Fruit fly (Drosophila melanogaster) whole organism, adult: ENCODE results near the gene Ir21a.

Experiments
- CG11617 ChIP-seq: fragments of 200-800 bp; sonication (Bioruptor generic); optimal IDR thresholded peaks from 2 replicates; lab custom pipeline; 2017; ENCODE audit warnings: mild to moderate bottlenecking, missing biosample characterization, missing genetic modification reagents, missing genetic modification characterization
- CG12768 ChIP-seq: fragments of 200-800 bp; sonication (Bioruptor generic); optimal IDR thresholded peaks from 2 replicates; lab custom pipeline; 2017; ENCODE audit warnings: missing biosample characterization, missing genetic modification characterization, mild to moderate bottlenecking, moderate library complexity, missing genetic modification reagents
- CG14711 ChIP-seq: fragments of 200-800 bp; sonication (Bioruptor generic); optimal IDR thresholded peaks from 2 replicates; lab custom pipeline; 2018; ENCODE audit warnings: missing biosample characterization, mild to moderate bottlenecking, missing genetic modification characterization, moderate library complexity
- CG1620 ChIP-seq: fragments of 200-800 bp; sonication (Bioruptor generic); optimal IDR thresholded peaks from 2 replicates; lab custom pipeline; 2016; ENCODE audit warnings: missing biosample characterization, missing genetic modification characterization
- CG33017 ChIP-seq: fragments of 200-800 bp; sonication (Bioruptor generic); optimal IDR thresholded peaks from 2 replicates; lab custom pipeline; 2018; ENCODE audit warnings: missing biosample characterization, mild to moderate bottlenecking, missing genetic modification characterization, moderate library complexity
- CG5204 ChIP-seq: fragments of 200-800 bp; sonication (Bioruptor generic); optimal IDR thresholded peaks from 2 replicates; lab custom pipeline; 2016; ENCODE audit warnings: missing biosample characterization, missing genetic modification characterization
- CG7045 ChIP-seq: fragments of 200-800 bp; sonication (Bioruptor generic); optimal IDR thresholded peaks from 2 replicates; lab custom pipeline; 2017; ENCODE audit warnings: missing biosample characterization, mild to moderate bottlenecking, missing genetic modification characterization
- CG7101 ChIP-seq: fragments of 200-800 bp; sonication (Bioruptor generic); optimal IDR thresholded peaks from 2 replicates; lab custom pipeline; 2018; ENCODE audit warnings: missing biosample characterization, mild to moderate bottlenecking, missing genetic modification characterization, moderate library complexity
- Clk ChIP-seq: fragments of 200-800 bp; sonication (Bioruptor generic); optimal IDR thresholded peaks from 2 replicates; lab custom pipeline; 2017; ENCODE audit warnings: missing biosample characterization, missing genetic modification characterization
- Crg-1 ChIP-seq: fragments of 200-800 bp; sonication (Bioruptor generic); optimal IDR thresholded peaks from 2 replicates; lab custom pipeline; 2016; ENCODE audit warnings: missing biosample characterization, missing genetic modification characterization
- Hr96 ChIP-seq: fragments of 200-800 bp; sonication (Bioruptor generic); optimal IDR thresholded peaks from 2 replicates; lab custom pipeline; 2016; ENCODE audit warnings: missing biosample characterization, missing genetic modification characterization
- Mnt ChIP-seq: fragments of 200-800 bp; sonication (Bioruptor generic); optimal IDR thresholded peaks from 2 replicates; lab custom pipeline; 2016; ENCODE audit warnings: missing biosample characterization, mild to moderate bottlenecking, missing genetic modification characterization
- bab1 ChIP-seq: fragments of 200-800 bp; sonication (Bioruptor generic); optimal IDR thresholded peaks from 3 replicates; lab custom pipeline; 2019; ENCODE audit warnings: missing biosample characterization, mild to moderate bottlenecking, missing genetic modification characterization, moderate library complexity
- cic ChIP-seq: fragments of 200-800 bp; sonication (Bioruptor generic); optimal IDR thresholded peaks from 2 replicates; lab custom pipeline; 2017; ENCODE audit warnings: missing biosample characterization, mild to moderate bottlenecking, missing genetic modification characterization, moderate library complexity
- cnc ChIP-seq, 2 experiments: fragments of >200 bp; optimal IDR thresholded peaks; 2 replicates each; lab custom pipeline; 2017
- kay ChIP-seq: fragments of 200-800 bp; sonication (Bioruptor generic); peaks from one replicate; lab custom pipeline; 2016; ENCODE audit warnings: missing biosample characterization, missing genetic modification characterization, borderline replicate concordance
- ovo ChIP-seq: fragments of 200-800 bp; sonication (Bioruptor generic); optimal IDR thresholded peaks from 2 replicates; lab custom pipeline; 2016; ENCODE audit warnings: missing biosample characterization, missing genetic modification characterization
- pad ChIP-seq: fragments of 200-800 bp; sonication (Bioruptor generic); optimal IDR thresholded peaks from 3 replicates; lab custom pipeline; 2017; ENCODE audit warnings: missing biosample characterization, missing genetic modification characterization, mild to moderate bottlenecking, moderate library complexity, missing genetic modification reagents
- tj ChIP-seq: fragments of 200-800 bp; sonication (Bioruptor generic); optimal IDR thresholded peaks from 3 replicates; lab custom pipeline; 2017; ENCODE audit warnings: missing biosample characterization, mild to moderate bottlenecking, missing genetic modification characterization, moderate library complexity
- toe ChIP-seq: fragments of 200-800 bp; sonication (Bioruptor generic); optimal IDR thresholded peaks from 2 replicates; lab custom pipeline; 2016; ENCODE audit warnings: missing biosample characterization, missing genetic modification characterization

Gene Ir21a

dm6 chr2L:69560-69959 lies 44.6 kb upstream of the Ir21a start:
- TF ChIP-seq Mnt (GFP tag; lab: Kevin White, UChicago) (no peak), toe (GFP tag; lab: Kevin White, UChicago) (no peak), kay (GFP tag; lab: Kevin White, UChicago) (peak; percentile 46)

DNA sequence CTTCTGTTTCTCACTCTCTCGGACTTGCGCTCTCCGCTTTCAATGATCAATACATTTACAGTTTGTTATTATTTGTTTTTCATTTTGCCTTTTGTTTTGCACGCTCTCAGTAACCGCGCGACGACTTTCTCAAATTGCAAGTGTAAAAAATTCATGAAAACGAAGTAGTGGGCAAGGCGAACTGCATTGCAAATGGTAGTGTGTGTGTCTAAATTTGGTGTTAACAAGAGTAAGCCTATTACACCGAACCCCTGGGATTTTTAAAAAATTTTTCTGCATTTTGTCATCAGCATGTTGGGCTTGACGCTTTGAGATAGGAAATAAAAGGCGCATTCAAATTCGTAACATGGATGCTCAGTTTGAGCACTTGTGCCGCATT lies 42.3 kb upstream of the Ir21a start:
- TF ChIP-seq Hr96 (GFP tag; lab: Kevin White, UChicago), result no peak
- peak; percentile 45 for TF ChIP-seq kay (GFP tag; lab: Kevin White, UChicago)
- TF ChIP-seq CG14711 (tag; lab: Kevin White, UChicago), result no peak
- peak; percentile 11 for TF ChIP-seq cic (GFP tag; lab: Kevin White, UChicago)
- no peak for TF ChIP-seq CG1620 (GFP tag; lab: Kevin White, UChicago)
- TF ChIP-seq CG11617 (GFP tag; lab: Kevin White, UChicago), result no peak
- TF ChIP-seq CG12768 (GFP tag; lab: Kevin White, UChicago), result no peak

- TF ChIP-seq tj (GFP tag; lab: Kevin White, UChicago), result peak; percentile 70
- TF ChIP-seq pad, result peak; percentile 44
- peak; percentile 29 for TF ChIP-seq CG7045
- peak; percentile 71 for TF ChIP-seq cic (GFP tag; lab: Kevin White, UChicago)
- TF ChIP-seq CG7101 (tag; lab: Kevin White, UChicago), result peak; percentile 22
- no peak for TF ChIP-seq Hr96 (GFP tag; lab: Kevin White, UChicago)
- TF ChIP-seq CG5204 (GFP tag; lab: Kevin White, UChicago), result no peak
- no peak for TF ChIP-seq CG14711 (tag; lab: Kevin White, UChicago)
- TF ChIP-seq CG12768 (GFP tag; lab: Kevin White, UChicago), result peak; percentile 37
- peak; percentile 37 for TF ChIP-seq kay (GFP tag; lab: Kevin White, UChicago)
- no peak for TF ChIP-seq CG33017
- TF ChIP-seq Mnt (GFP tag; lab: Kevin White, UChicago), result peak; percentile 30
- no peak for TF ChIP-seq Clk (GFP tag; lab: Kevin White, UChicago)
- no peak for TF ChIP-seq toe (GFP tag; lab: Kevin White, UChicago)
- TF ChIP-seq CG1620 (GFP tag; lab: Kevin White, UChicago), result peak; percentile 19
- peak; percentile 68 for TF ChIP-seq CG11617 (GFP tag; lab: Kevin White, UChicago)
- TF ChIP-seq cnc (optimal IDR thresholded peaks at IDR 0.05; lab: Kevin White, UChicago), result no peak
- TF ChIP-seq Crg-1 (GFP tag; lab: Kevin White, UChicago), result no peak
- peak; percentile 19 for TF ChIP-seq ovo
These were observed 41.7 kb upstream of the Ir21a start, which contains the start of gene dbr for dm6 chr2L:66369-67278. Gene dbr, plus strand, starts transcription at chr2L:66482.

DNA sequence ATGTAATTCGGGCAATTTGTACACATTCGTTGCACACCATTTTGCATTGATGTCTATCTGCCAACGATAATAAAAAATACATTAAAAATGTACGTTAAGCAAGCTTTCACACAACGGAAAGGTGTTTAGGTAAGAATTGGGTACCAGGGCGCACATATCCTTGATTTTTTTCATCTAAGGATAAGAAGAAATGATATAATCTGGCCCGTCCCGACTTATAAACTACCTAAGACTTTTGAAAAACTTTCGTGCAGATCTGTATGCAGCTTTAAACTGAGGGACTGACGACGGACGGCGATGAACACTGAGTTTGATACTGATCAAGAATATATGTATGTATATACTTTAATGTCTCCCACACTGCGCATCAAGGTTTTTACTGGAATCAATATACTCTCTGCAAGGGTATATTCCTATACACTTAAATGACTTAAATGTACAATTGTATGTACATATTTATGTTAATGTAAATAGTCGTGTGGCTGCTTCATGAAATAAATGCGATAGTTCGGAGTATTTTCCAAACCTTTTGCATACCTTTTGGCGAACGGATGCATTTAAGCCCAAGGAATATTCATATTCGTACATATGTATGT lies 40.5 kb upstream of the Ir21a start, which contains the start of gene Cda5:
Gene Cda5 (minus strand): TSS at position 51 of the 596 bp plus-strand sequence.
- no peak for TF ChIP-seq cnc (optimal IDR thresholded peaks at IDR 0.05; lab: Kevin White, UChicago)
- no peak for TF ChIP-seq ovo
- TF ChIP-seq pad, result no peak
- TF ChIP-seq CG14711 (tag; lab: Kevin White, UChicago), result no peak
- TF ChIP-seq CG12768 (GFP tag; lab: Kevin White, UChicago), result no peak
- no peak for TF ChIP-seq CG1620 (GFP tag; lab: Kevin White, UChicago)
- no peak for TF ChIP-seq Mnt (GFP tag; lab: Kevin White, UChicago)

DNA sequence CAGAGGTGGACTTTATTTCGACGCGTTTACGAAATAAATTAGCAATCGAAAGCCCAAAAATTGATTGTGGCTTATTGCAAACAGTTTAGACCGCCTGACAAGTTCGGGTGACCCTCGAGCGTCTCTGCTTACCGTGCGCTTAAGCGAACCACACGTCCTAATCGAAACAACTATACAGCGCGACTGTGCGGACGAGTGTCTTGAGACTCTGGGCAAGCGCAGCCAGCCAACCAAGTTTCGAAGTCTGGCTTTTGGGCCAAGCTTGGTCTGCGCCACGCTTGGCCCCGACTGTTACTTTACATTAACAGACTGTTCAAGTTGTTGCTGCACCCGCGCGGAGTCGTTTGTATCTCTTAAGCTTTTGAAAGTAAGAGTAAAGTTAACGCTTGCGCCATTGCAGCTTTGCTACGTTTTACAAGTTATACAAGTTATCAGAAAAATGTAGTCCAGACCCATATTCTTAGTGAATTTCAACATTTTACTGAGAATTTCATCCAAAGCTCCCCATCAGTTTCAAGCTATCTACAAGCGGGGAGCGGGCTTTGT lies 34.2 kb upstream of the Ir21a start:
- no peak for TF ChIP-seq CG5204 (GFP tag; lab: Kevin White, UChicago)
- TF ChIP-seq ovo, result no peak
- TF ChIP-seq CG12768 (GFP tag; lab: Kevin White, UChicago), result no peak
- TF ChIP-seq Mnt (GFP tag; lab: Kevin White, UChicago), result no peak
- TF ChIP-seq CG7101 (tag; lab: Kevin White, UChicago), result no peak
- TF ChIP-seq kay (GFP tag; lab: Kevin White, UChicago), result no peak
- TF ChIP-seq cnc (optimal IDR thresholded peaks at IDR 0.05; lab: Kevin White, UChicago), result no peak
- TF ChIP-seq Clk (GFP tag; lab: Kevin White, UChicago), result no peak
- TF ChIP-seq CG7045, result no peak
- TF ChIP-seq tj (GFP tag; lab: Kevin White, UChicago), result no peak
- no peak for TF ChIP-seq bab1 (GFP tag; lab: Kevin White, UChicago)
- no peak for TF ChIP-seq CG14711 (tag; lab: Kevin White, UChicago)

- no peak for TF ChIP-seq kay (GFP tag; lab: Kevin White, UChicago)
- TF ChIP-seq ovo, result no peak
- no peak for TF ChIP-seq CG1620 (GFP tag; lab: Kevin White, UChicago)
- no peak for TF ChIP-seq CG7045
- TF ChIP-seq CG14711 (tag; lab: Kevin White, UChicago), result no peak
- no peak for TF ChIP-seq Clk (GFP tag; lab: Kevin White, UChicago)
- TF ChIP-seq Crg-1 (GFP tag; lab: Kevin White, UChicago), result no peak
- TF ChIP-seq Mnt (GFP tag; lab: Kevin White, UChicago), result no peak
- TF ChIP-seq cic (GFP tag; lab: Kevin White, UChicago), result no peak
- no peak for TF ChIP-seq Hr96 (GFP tag; lab: Kevin White, UChicago)
- TF ChIP-seq bab1 (GFP tag; lab: Kevin White, UChicago), result no peak
These were observed 31.9 kb upstream of the Ir21a start for dm6 chr2L:56865-57264.
